Fruit fly (Drosophila melanogaster) whole organism, wandering third instar larva: ENCODE results near the gene CG3176.

Experiments used
- Abd-B ChIP-seq: fragments of >200 bp; optimal IDR thresholded peaks from 2 replicates; lab custom pipeline; 2017; ENCODE audit warnings: missing biosample characterization, missing genetic modification characterization
- CG32264 ChIP-seq: fragments of 200-800 bp; sonication (Bioruptor generic); optimal IDR thresholded peaks from 2 replicates; lab custom pipeline; 2016; ENCODE audit warnings: missing biosample characterization, missing genetic modification characterization
- CG9705 ChIP-seq: fragments of 200-800 bp; sonication (Bioruptor generic); optimal IDR thresholded peaks from 2 replicates; lab custom pipeline; 2018; ENCODE audit warnings: missing biosample characterization, mild to moderate bottlenecking, missing genetic modification characterization
- CrebA ChIP-seq: fragments of 200-800 bp; sonication (Bioruptor generic); optimal IDR thresholded peaks from 2 replicates; lab custom pipeline; 2016; ENCODE audit warnings: missing biosample characterization, mild to moderate bottlenecking, missing genetic modification characterization, borderline replicate concordance
- Dfd ChIP-seq: fragments of >200 bp; optimal IDR thresholded peaks from 2 replicates; lab custom pipeline; 2017; ENCODE audit warnings: missing biosample characterization, missing genetic modification characterization
- Dif ChIP-seq: fragments of 200-275, 200-300 bp; sonication (Bioruptor generic); optimal IDR thresholded peaks from 2 replicates; lab custom pipeline; 2018; ENCODE audit warnings: missing biosample characterization, missing genetic modification characterization; ENCODE audit not compliant: partially characterized antibody
- GATAd ChIP-seq: sonication (Bioruptor generic); optimal IDR thresholded peaks from 2 replicates; lab custom pipeline; 2016; ENCODE audit warnings: missing biosample characterization, missing genetic modification characterization
- HLH106 ChIP-seq: fragments of 200-800 bp; optimal IDR thresholded peaks from 3 replicates; lab custom pipeline; 2019; ENCODE audit warnings: missing biosample characterization, mild to moderate bottlenecking, missing genetic modification characterization, moderate library complexity
- Hnf4 ChIP-seq: fragments of 200-800 bp; sonication (Bioruptor generic); optimal IDR thresholded peaks from 2 replicates; lab custom pipeline; 2016; ENCODE audit warnings: missing biosample characterization, mild to moderate bottlenecking, missing genetic modification characterization
- Hr78 ChIP-seq: fragments of >200 bp; optimal IDR thresholded peaks from 2 replicates; lab custom pipeline; 2017; ENCODE audit warnings: missing biosample characterization, missing genetic modification characterization
- Hr83 ChIP-seq: fragments of 200-300 bp; sonication (Bioruptor generic); optimal IDR thresholded peaks from 2 replicates; lab custom pipeline; 2016; ENCODE audit warnings: missing biosample characterization, mild to moderate bottlenecking, missing genetic modification characterization, moderate library complexity; ENCODE audit not compliant: poor library complexity, severe bottlenecking
- Jra ChIP-seq: sonication (Bioruptor generic); optimal IDR thresholded peaks from 2 replicates; lab custom pipeline; 2016; ENCODE audit warnings: missing biosample characterization, missing genetic modification characterization
- Mio ChIP-seq: sonication (Bioruptor generic); optimal IDR thresholded peaks from 2 replicates; lab custom pipeline; 2016; ENCODE audit warnings: missing biosample characterization, missing genetic modification characterization
- Myc ChIP-seq: fragments of >200 bp; optimal IDR thresholded peaks from 2 replicates; lab custom pipeline; 2017
- N ChIP-seq: fragments of >200 bp; optimal IDR thresholded peaks from 2 replicates; lab custom pipeline; 2018; ENCODE audit warnings: missing biosample characterization, missing external identifiers, missing genetic modification characterization
- OdsH ChIP-seq: fragments of 200-800 bp; sonication (Bioruptor generic); optimal IDR thresholded peaks from 2 replicates; lab custom pipeline; 2016; ENCODE audit warnings: missing biosample characterization, mild to moderate bottlenecking, missing genetic modification characterization
- Rel ChIP-seq, 2 experiments: fragments of 200-800 bp; sonication (Bioruptor generic) in 1 of 2; optimal IDR thresholded peaks; 2 replicates in 1 of 2; 3 replicates in 1 of 2; lab custom pipeline; 2016 to 2019; ENCODE audit warnings: mild to moderate bottlenecking in 2 of 2, missing biosample characterization in 2 of 2, missing genetic modification characterization in 2 of 2, moderate library complexity in 1 of 2
- Vsx2 ChIP-seq: fragments of 200-300, 225-300 bp; sonication (Bioruptor generic); optimal IDR thresholded peaks from 2 replicates; lab custom pipeline; 2018; ENCODE audit warnings: missing biosample characterization, missing genetic modification characterization; ENCODE audit not compliant: partially characterized antibody
- br ChIP-seq: fragments of 200-800 bp; sonication (Bioruptor generic); optimal IDR thresholded peaks from 2 replicates; lab custom pipeline; 2016; ENCODE audit warnings: missing biosample characterization, missing genetic modification characterization
- dl ChIP-seq, 2 experiments: fragments of 175-275, 200-275 bp in 1 of 2; fragments of 200-275 bp in 1 of 2; sonication (Bioruptor generic); optimal IDR thresholded peaks; lab custom pipeline; 2018; ENCODE audit warnings: mild to moderate bottlenecking in 2 of 2, missing biosample characterization in 2 of 2, missing genetic modification characterization in 2 of 2, moderate library complexity in 2 of 2; ENCODE audit not compliant: partially characterized antibody in 2 of 2, insufficient read depth in 1 of 2
- dmrt93B ChIP-seq: fragments of 200-800 bp; sonication (Bioruptor generic); optimal IDR thresholded peaks from 2 replicates; lab custom pipeline; 2018; ENCODE audit warnings: missing biosample characterization, mild to moderate bottlenecking, missing genetic modification characterization
- ey ChIP-seq: fragments of 200-800 bp; sonication (Bioruptor generic); optimal IDR thresholded peaks from 2 replicates; lab custom pipeline; 2016; ENCODE audit warnings: missing biosample characterization, missing genetic modification characterization
- foxo ChIP-seq, 2 experiments: fragments of 200-800 bp; sonication (Bioruptor generic); optimal IDR thresholded peaks; 2 replicates in 1 of 2; 3 replicates in 1 of 2; lab custom pipeline; 2016 to 2017; ENCODE audit warnings: missing biosample characterization in 2 of 2, missing genetic modification characterization in 2 of 2
- fru ChIP-seq: fragments of 200-800 bp; sonication (Bioruptor generic); optimal IDR thresholded peaks from 3 replicates; lab custom pipeline; 2016; ENCODE audit warnings: missing biosample characterization, mild to moderate bottlenecking, missing genetic modification characterization
- h ChIP-seq: fragments of 200-800 bp; sonication (Bioruptor generic); optimal IDR thresholded peaks from 3 replicates; lab custom pipeline; 2016; ENCODE audit warnings: missing biosample characterization, mild to moderate bottlenecking, missing genetic modification characterization
- jim ChIP-seq: fragments of 175-275, 200-325 bp; sonication (Bioruptor generic); optimal IDR thresholded peaks from 2 replicates; lab custom pipeline; 2016; ENCODE audit warnings: missing biosample characterization, mild to moderate bottlenecking, missing genetic modification characterization
- lola ChIP-seq: fragments of >200 bp; optimal IDR thresholded peaks from 2 replicates; lab custom pipeline; 2017; ENCODE audit warnings: missing biosample characterization, missing genetic modification characterization
- pan ChIP-seq: fragments of >200 bp; optimal IDR thresholded peaks from 2 replicates; lab custom pipeline; 2017
- psq ChIP-seq: fragments of 200-800 bp; sonication (Bioruptor generic); optimal IDR thresholded peaks from 3 replicates; lab custom pipeline; 2017; ENCODE audit warnings: missing biosample characterization, mild to moderate bottlenecking, missing genetic modification characterization, moderate library complexity
- rgr ChIP-seq: fragments of 200-800 bp; sonication (Bioruptor generic); optimal IDR thresholded peaks from 3 replicates; lab custom pipeline; 2016; ENCODE audit warnings: missing biosample characterization, mild to moderate bottlenecking, missing genetic modification characterization
- sage ChIP-seq: fragments of 200-800 bp; sonication (Bioruptor generic); optimal IDR thresholded peaks from 2 replicates; lab custom pipeline; 2016; ENCODE audit warnings: missing biosample characterization, mild to moderate bottlenecking, missing genetic modification characterization
- sv ChIP-seq: fragments of 200-800 bp; sonication (Bioruptor generic); optimal IDR thresholded peaks from 3 replicates; lab custom pipeline; 2016; ENCODE audit warnings: missing biosample characterization, missing genetic modification characterization
- tai ChIP-seq: sonication (Bioruptor generic); optimal IDR thresholded peaks from 2 replicates; lab custom pipeline; 2016; ENCODE audit warnings: missing biosample characterization, missing genetic modification characterization
- usp ChIP-seq: fragments of >200 bp; optimal IDR thresholded peaks from 2 replicates; lab custom pipeline; 2017; ENCODE audit warnings: missing biosample characterization, missing genetic modification characterization
- woc ChIP-seq: sonication (Bioruptor generic); optimal IDR thresholded peaks from 2 replicates; lab custom pipeline; 2016; ENCODE audit warnings: missing biosample characterization, mild to moderate bottlenecking, missing genetic modification characterization

The CG3176 gene

dm6 chrX:509117-509516, 27.5 kb downstream of the CG3176 start, which contains the start of gene arg:
arg (plus strand) TSS chrX:509435.
- TF ChIP-seq jim (GFP tag; lab: Kevin White, UChicago) (no peak), CrebA (GFP tag; lab: Kevin White, UChicago) (no peak), Hnf4 (no peak), usp (GFP tag; lab: Kevin White, UChicago) (no peak), CG32264 (no peak), ey (GFP tag; lab: Kevin White, UChicago) (no peak), Myc (lab: Kevin White, UChicago) (no peak), Abd-B (GFP tag; lab: Kevin White, UChicago) (no peak), Jra (no peak), dl (GFP tag; optimal IDR thresholded peaks at IDR 0.05; lab: Kevin White, UChicago; ENCODE audit: insufficient read depth in 1 of 2, partially characterized antibody in 2 of 2) (no peak), Hr78 (no peak), sv (GFP tag; lab: Kevin White, UChicago) (no peak), psq (GFP tag; lab: Kevin White, UChicago) (no peak), N (GFP tag; lab: Kevin White, UChicago) (no peak), lola (no peak), tai (no peak), sage (GFP tag; lab: Kevin White, UChicago) (no peak)

dm6 chrX:510528-510927, 28.9 kb downstream of the CG3176 start:
- TF ChIP-seq sv (GFP tag; lab: Kevin White, UChicago): no peak
- TF ChIP-seq dmrt93B: no peak
- TF ChIP-seq Dfd (GFP tag; lab: Kevin White, UChicago): no peak
- TF ChIP-seq br (GFP tag; lab: Kevin White, UChicago): peak; percentile 29
- TF ChIP-seq HLH106 (tag; lab: Kevin White, UChicago): no peak
- no peak for TF ChIP-seq Rel (GFP tag; optimal IDR thresholded peaks at IDR 0.05; lab: Kevin White, UChicago)
- peak; percentile 54 for TF ChIP-seq Rel (tag; optimal IDR thresholded peaks at IDR 0.05; lab: Kevin White, UChicago)
- TF ChIP-seq Mio: no peak
- TF ChIP-seq psq (GFP tag; lab: Kevin White, UChicago): peak; percentile 16
- TF ChIP-seq woc (GFP tag; lab: Kevin White, UChicago): no peak
- no peak for TF ChIP-seq CG9705
- no peak for TF ChIP-seq pan (lab: Kevin White, UChicago)
- TF ChIP-seq Abd-B (GFP tag; lab: Kevin White, UChicago): no peak
- no peak for TF ChIP-seq lola
- no peak for TF ChIP-seq sage (GFP tag; lab: Kevin White, UChicago)
- no peak for TF ChIP-seq h (GFP tag; lab: Kevin White, UChicago)
- TF ChIP-seq Vsx2 (GFP tag; lab: Kevin White, UChicago): no peak
- peak; percentile 39 for TF ChIP-seq Hnf4

- TF ChIP-seq OdsH (GFP tag; lab: Kevin White, UChicago) (no peak), N (GFP tag; lab: Kevin White, UChicago) (no peak), Jra (no peak), GATAd (GFP tag; lab: Kevin White, UChicago) (no peak), fru (GFP tag; lab: Kevin White, UChicago) (no peak), jim (GFP tag; lab: Kevin White, UChicago) (no peak), rgr (no peak), CrebA (GFP tag; lab: Kevin White, UChicago) (no peak), Vsx2 (GFP tag; lab: Kevin White, UChicago) (no peak), ey (GFP tag; lab: Kevin White, UChicago) (no peak), psq (GFP tag; lab: Kevin White, UChicago) (no peak), Dif (no peak), dmrt93B (no peak), foxo (GFP tag; optimal IDR thresholded peaks at IDR 0.05; lab: Kevin White, UChicago) (no peak), dl (GFP tag; optimal IDR thresholded peaks at IDR 0.05; lab: Kevin White, UChicago; ENCODE audit: insufficient read depth in 1 of 2, partially characterized antibody in 2 of 2) (no peak), sv (GFP tag; lab: Kevin White, UChicago) (no peak), woc (GFP tag; lab: Kevin White, UChicago) (no peak), Hr83 (GFP tag; lab: Kevin White, UChicago) (no peak)
Measured at dm6 chrX:512527-512926, 30.9 kb downstream of the CG3176 start.
